Fruit fly (Drosophila melanogaster) whole organism, embryonic: Measurements from ENCODE around the gene sbr.

Source experiments
- Abd-B ChIP-seq: fragments of 200-800 bp; sonication (Bioruptor generic); optimal IDR thresholded peaks from 2 replicates; lab custom pipeline; 2018; ENCODE audit warnings: missing biosample characterization, mild to moderate bottlenecking, missing genetic modification characterization, moderate library complexity
- Ada2b ChIP-seq: fragments of 200-800 bp; sonication (Bioruptor generic); IDR thresholded peaks from 2 replicates; pipeline ENCODE4 v1.3.6; 2022; ENCODE audit warnings: missing biosample characterization, missing genetic modification characterization
- Antp ChIP-seq: fragments of 200-800 bp; sonication (Bioruptor generic); optimal IDR thresholded peaks from 3 replicates; lab custom pipeline; 2016; ENCODE audit warnings: missing biosample characterization, missing genetic modification characterization
- Awh ChIP-seq: fragments of 200-800 bp; sonication (Bioruptor generic); IDR thresholded peaks from 2 replicates; pipeline ENCODE4, ENCODE4 v1.3.6; 2022; ENCODE audit warnings: missing biosample characterization, missing genetic modification characterization
- Bgb ChIP-seq: fragments of 200-800 bp; sonication (Bioruptor generic); IDR thresholded peaks from 2 replicates; pipeline ENCODE4 v1.3.6; 2022; ENCODE audit warnings: missing biosample characterization, missing genetic modification characterization; ENCODE audit not compliant: partially characterized antibody
- Blimp-1 ChIP-seq: fragments of 200-800 bp; sonication (Bioruptor generic); optimal IDR thresholded peaks from 3 replicates; lab custom pipeline; 2018; ENCODE audit warnings: missing biosample characterization, missing genetic modification characterization, mild to moderate bottlenecking, moderate library complexity, missing genetic modification reagents
- CG10543 ChIP-seq: fragments of 200-800 bp; sonication (Bioruptor generic); optimal IDR thresholded peaks from 3 replicates; lab custom pipeline; 2017; ENCODE audit warnings: missing biosample characterization, mild to moderate bottlenecking, missing genetic modification characterization, moderate library complexity
- CG10565 ChIP-seq: fragments of 200-800 bp; sonication (Bioruptor generic); optimal IDR thresholded peaks from 3 replicates; lab custom pipeline; 2016; ENCODE audit warnings: missing biosample characterization, mild to moderate bottlenecking, missing genetic modification characterization
- CG12659 ChIP-seq: fragments of 200-800 bp; sonication (Bioruptor generic); optimal IDR thresholded peaks from 3 replicates; lab custom pipeline; 2017; ENCODE audit warnings: mild to moderate bottlenecking, missing biosample characterization, missing genetic modification reagents, missing genetic modification characterization
- CG13424 ChIP-seq: fragments of 200-800 bp; sonication (Bioruptor generic); optimal IDR thresholded peaks from 2 replicates; lab custom pipeline; 2019; ENCODE audit warnings: missing biosample characterization, mild to moderate bottlenecking, missing genetic modification characterization, moderate library complexity
- CG14050 ChIP-seq: fragments of 200-800 bp; sonication (Bioruptor generic); IDR thresholded peaks from 3 replicates; pipeline ENCODE4 v1.3.6; 2022; ENCODE audit warnings: missing biosample characterization, missing genetic modification characterization
- CG17802 ChIP-seq: fragments of 200-800 bp; sonication (Bioruptor generic); optimal IDR thresholded peaks from 2 replicates; lab custom pipeline; 2018; ENCODE audit warnings: missing biosample characterization, mild to moderate bottlenecking, missing genetic modification characterization, moderate library complexity
- CG30431 ChIP-seq: fragments of 200-800 bp; sonication (Bioruptor generic); optimal IDR thresholded peaks from 2 replicates; lab custom pipeline; 2017; ENCODE audit warnings: missing biosample characterization, missing genetic modification characterization
- CG34376 ChIP-seq: fragments of 200-800 bp; sonication (Bioruptor generic); optimal IDR thresholded peaks from 2 replicates; lab custom pipeline; 2018; ENCODE audit warnings: missing biosample characterization, mild to moderate bottlenecking, missing genetic modification characterization
- CG5245 ChIP-seq: fragments of 200-800 bp; sonication (Bioruptor generic); optimal IDR thresholded peaks from 3 replicates; lab custom pipeline; 2016; ENCODE audit warnings: missing biosample characterization, missing genetic modification characterization
- CG6175 ChIP-seq: fragments of 200-800 bp; sonication (Bioruptor generic); IDR thresholded peaks from 3 replicates; pipeline ENCODE4 v1.3.6; 2022; ENCODE audit warnings: missing biosample characterization, missing genetic modification characterization
- CG6654 ChIP-seq: fragments of 200-800 bp; sonication (Bioruptor generic); optimal IDR thresholded peaks from 2 replicates; lab custom pipeline; 2017; ENCODE audit warnings: missing biosample characterization, mild to moderate bottlenecking, missing genetic modification characterization
- CG7839 ChIP-seq: fragments of 200-800 bp; sonication (Bioruptor generic); optimal IDR thresholded peaks from 3 replicates; lab custom pipeline; 2018; ENCODE audit warnings: missing biosample characterization, mild to moderate bottlenecking, missing genetic modification characterization, moderate library complexity
- CG8944 ChIP-seq: fragments of 200-800 bp; sonication (Bioruptor generic); optimal IDR thresholded peaks from 3 replicates; lab custom pipeline; 2016; ENCODE audit warnings: missing biosample characterization, missing genetic modification characterization
- CG9609 ChIP-seq: fragments of 200-800 bp; sonication (Bioruptor generic); optimal IDR thresholded peaks from 3 replicates; lab custom pipeline; 2016; ENCODE audit warnings: missing biosample characterization, missing genetic modification characterization
- CG9817 ChIP-seq: fragments of 200-800 bp; sonication (Bioruptor generic); optimal IDR thresholded peaks from 2 replicates; lab custom pipeline; 2018; ENCODE audit warnings: missing biosample characterization, mild to moderate bottlenecking, missing genetic modification characterization, moderate library complexity
- CrebB ChIP-seq: fragments of 200-800 bp; sonication (Bioruptor generic); optimal IDR thresholded peaks from 3 replicates; lab custom pipeline; 2018; ENCODE audit warnings: missing biosample characterization, mild to moderate bottlenecking, missing genetic modification characterization
- Dref ChIP-seq: fragments of 200-800 bp; sonication (Bioruptor generic); IDR thresholded peaks from 2 replicates; pipeline ENCODE4 v1.3.6; 2022; ENCODE audit warnings: missing biosample characterization, missing genetic modification characterization
- ERR ChIP-seq: fragments of 200-800 bp; sonication (Bioruptor generic); optimal IDR thresholded peaks from 2 replicates; lab custom pipeline; 2016; ENCODE audit warnings: missing biosample characterization, missing genetic modification characterization
- Ets65A ChIP-seq: fragments of 200-800 bp; sonication (Bioruptor generic); peaks from one replicate; lab custom pipeline; 2016; ENCODE audit warnings: missing biosample characterization, missing genetic modification characterization
- Fer1 ChIP-seq: fragments of 200-800 bp; sonication (Bioruptor generic); optimal IDR thresholded peaks from 2 replicates; lab custom pipeline; 2017; ENCODE audit warnings: missing biosample characterization, mild to moderate bottlenecking, missing genetic modification characterization
- H2.0 ChIP-seq: fragments of 200-800 bp; sonication (Bioruptor generic); IDR thresholded peaks from 2 replicates; pipeline ENCODE4 v1.3.6; 2022; ENCODE audit warnings: missing biosample characterization, missing genetic modification characterization
- HHEX ChIP-seq: fragments of 200-800 bp; sonication (Bioruptor generic); optimal IDR thresholded peaks from 3 replicates; lab custom pipeline; 2017; ENCODE audit warnings: missing biosample characterization, mild to moderate bottlenecking, missing genetic modification characterization, missing genetic modification reagents
- Neu2 ChIP-seq: fragments of 200-800 bp; sonication (Bioruptor generic); optimal IDR thresholded peaks from 3 replicates; lab custom pipeline; 2016; ENCODE audit warnings: missing biosample characterization, missing genetic modification characterization, borderline replicate concordance
- Nf-YA ChIP-seq: fragments of 200-800 bp; sonication (Bioruptor generic); IDR thresholded peaks from 2 replicates; pipeline ENCODE4 v1.3.6; 2022; ENCODE audit warnings: missing biosample characterization, missing genetic modification characterization
- Opbp ChIP-seq: fragments of 200-800 bp; sonication (Bioruptor generic); IDR thresholded peaks from 3 replicates; pipeline ENCODE4 v1.3.6; 2022; ENCODE audit warnings: missing biosample characterization, missing genetic modification characterization; ENCODE audit not compliant: partially characterized antibody
- PHDP ChIP-seq: fragments of 200-800 bp; sonication (Bioruptor generic); optimal IDR thresholded peaks from 3 replicates; lab custom pipeline; 2018; ENCODE audit warnings: missing biosample characterization, mild to moderate bottlenecking, missing genetic modification characterization, moderate library complexity
- Sox102F ChIP-seq: fragments of 200-800 bp; sonication (Bioruptor generic); optimal IDR thresholded peaks from 2 replicates; lab custom pipeline; 2018; ENCODE audit warnings: missing biosample characterization, mild to moderate bottlenecking, missing genetic modification characterization, moderate library complexity
- Sry-β ChIP-seq: fragments of 200-800 bp; sonication (Bioruptor generic); optimal IDR thresholded peaks from 2 replicates; lab custom pipeline; 2018; ENCODE audit warnings: missing biosample characterization, mild to moderate bottlenecking, missing genetic modification characterization, moderate library complexity
- Stat92E ChIP-seq, 3 experiments: fragments of >200 bp in 2 of 3; fragments of 200-800 bp in 1 of 3; sonication (Bioruptor generic) in 1 of 3; optimal IDR thresholded peaks; 2 replicates each; lab custom pipeline; 2017 to 2019; ENCODE audit warnings: missing biosample characterization in 3 of 3, missing genetic modification characterization in 3 of 3, mild to moderate bottlenecking in 1 of 3, moderate library complexity in 1 of 3
- amos ChIP-seq: fragments of 200-800 bp; sonication (Bioruptor generic); IDR thresholded peaks from 2 replicates; pipeline ENCODE4 v1.3.6; 2022; ENCODE audit warnings: missing biosample characterization, missing genetic modification characterization; ENCODE audit not compliant: partially characterized antibody
- cas ChIP-seq: fragments of 200-800 bp; sonication (Bioruptor generic); IDR thresholded peaks from 2 replicates; pipeline ENCODE4 v1.3.6; 2022; ENCODE audit warnings: missing biosample characterization, missing genetic modification characterization
- crc ChIP-seq: fragments of 200-800 bp; sonication (Bioruptor generic); optimal IDR thresholded peaks from 2 replicates; lab custom pipeline; 2016; ENCODE audit warnings: missing biosample characterization, missing genetic modification characterization
- croc ChIP-seq: fragments of 200-800 bp; sonication (Bioruptor generic); conservative IDR thresholded peaks from 3 replicates; pipeline ENCODE4 v1.3.6; 2022; ENCODE audit warnings: missing biosample characterization, missing genetic modification characterization
- cwo ChIP-seq: fragments of 200-800 bp; sonication (Bioruptor generic); optimal IDR thresholded peaks from 3 replicates; lab custom pipeline; 2017; ENCODE audit warnings: missing biosample characterization, missing genetic modification characterization, mild to moderate bottlenecking, moderate library complexity, missing genetic modification reagents
- esg ChIP-seq: fragments of 200-800 bp; sonication (Bioruptor generic); conservative IDR thresholded peaks from 2 replicates; pipeline ENCODE4 v1.3.6; 2022; ENCODE audit warnings: missing biosample characterization, missing genetic modification characterization
- kay ChIP-seq: fragments of 200-800 bp; sonication (Bioruptor generic); optimal IDR thresholded peaks from 2 replicates; lab custom pipeline; 2016; ENCODE audit warnings: missing biosample characterization, missing genetic modification characterization
- maf-S ChIP-seq: fragments of 200-800 bp; sonication (Bioruptor generic); optimal IDR thresholded peaks from 2 replicates; lab custom pipeline; 2016; ENCODE audit warnings: missing biosample characterization, missing genetic modification characterization
- p53 ChIP-seq: fragments of 200-800 bp; sonication (Bioruptor generic); optimal IDR thresholded peaks from 2 replicates; lab custom pipeline; 2016; ENCODE audit warnings: missing biosample characterization, missing genetic modification characterization
- rib ChIP-seq: fragments of 200-800 bp; sonication (Bioruptor generic); IDR thresholded peaks from 2 replicates; pipeline ENCODE4 v1.3.6; 2022; ENCODE audit warnings: missing biosample characterization, missing genetic modification characterization
- scrt ChIP-seq: fragments of 200-800 bp; sonication (Bioruptor generic); optimal IDR thresholded peaks from 2 replicates; lab custom pipeline; 2018; ENCODE audit warnings: missing biosample characterization, mild to moderate bottlenecking, missing genetic modification characterization, moderate library complexity
- sens-2 ChIP-seq: fragments of 200-800 bp; sonication (Bioruptor generic); IDR thresholded peaks from 2 replicates; pipeline ENCODE4 v1.3.6; 2022; ENCODE audit warnings: missing biosample characterization, missing genetic modification characterization
- sug ChIP-seq: fragments of 200-800 bp; optimal IDR thresholded peaks from 2 replicates; lab custom pipeline; 2019; ENCODE audit warnings: missing biosample characterization, mild to moderate bottlenecking, missing genetic modification characterization, moderate library complexity
- tll ChIP-seq, 2 experiments: fragments of 200-800 bp in 1 of 2; fragments of >200 bp in 1 of 2; sonication (Bioruptor generic) in 1 of 2; optimal IDR thresholded peaks; 2 replicates each; lab custom pipeline; 2017 to 2019; ENCODE audit warnings: missing biosample characterization in 2 of 2, missing genetic modification characterization in 2 of 2, mild to moderate bottlenecking in 1 of 2, moderate library complexity in 1 of 2
- toy ChIP-seq: fragments of 200-800 bp; sonication (Bioruptor generic); IDR thresholded peaks from 2 replicates; pipeline ENCODE4 v1.3.6; 2022; ENCODE audit warnings: missing biosample characterization, missing genetic modification characterization
- tx ChIP-seq: fragments of 200-800 bp; sonication (Bioruptor generic); optimal IDR thresholded peaks from 2 replicates; lab custom pipeline; 2016; ENCODE audit warnings: missing biosample characterization, missing genetic modification characterization

The sbr gene

dm6 chrX:10882786-10883185 is 35.9 kb upstream of the sbr start (continued):
- TF ChIP-seq CG30431 (GFP tag; lab: Kevin White, UChicago) = no peak
- TF ChIP-seq CG6654 (GFP tag; lab: Kevin White, UChicago) = no peak
- TF ChIP-seq Antp (GFP tag; lab: Kevin White, UChicago) = no peak
- no peak for TF ChIP-seq Abd-B (GFP tag; lab: Kevin White, UChicago)
- TF ChIP-seq CG10543 (GFP tag; lab: Kevin White, UChicago) = no peak
- no peak for TF ChIP-seq H2.0 (GFP tag; lab: Robert Waterston, UW)
- TF ChIP-seq Sry-β (GFP tag; lab: Kevin White, UChicago) = no peak
- no peak for TF ChIP-seq amos
- TF ChIP-seq CG17802 (tag; lab: Kevin White, UChicago) = no peak
- no peak for TF ChIP-seq CG12659 (GFP tag; lab: Kevin White, UChicago)
- TF ChIP-seq rib = no peak
- no peak for TF ChIP-seq Nf-YA
- no peak for TF ChIP-seq tll (GFP tag; optimal IDR thresholded peaks at IDR 0.05; lab: Kevin White, UChicago)
- TF ChIP-seq ERR (GFP tag; lab: Kevin White, UChicago) = no peak
- peak; percentile 61 for TF ChIP-seq Ets65A
- no peak for TF ChIP-seq Stat92E (GFP tag; optimal IDR thresholded peaks at IDR 0.05; lab: Kevin White, UChicago)
- no peak for TF ChIP-seq CG9817 (tag; lab: Kevin White, UChicago)
- no peak for TF ChIP-seq CG8944
- peak; percentile 12 for TF ChIP-seq PHDP (tag; lab: Kevin White, UChicago)
- TF ChIP-seq esg (GFP tag; lab: Robert Waterston, UW) = no peak
- TF ChIP-seq Opbp (GFP tag; lab: Robert Waterston, UW) = no peak
- no peak for TF ChIP-seq Bgb
- TF ChIP-seq CrebB (tag; lab: Kevin White, UChicago) = no peak
- TF ChIP-seq CG7839 (tag; lab: Kevin White, UChicago) = no peak
- TF ChIP-seq tx (GFP tag; lab: Kevin White, UChicago) = no peak
- TF ChIP-seq cas (GFP tag; lab: Robert Waterston, UW) = no peak
- no peak for TF ChIP-seq CG6175 (GFP tag; lab: Robert Waterston, UW)
- no peak for TF ChIP-seq sug (tag; lab: Kevin White, UChicago)
- no peak for TF ChIP-seq Dref (GFP tag; lab: Robert Waterston, UW)
- no peak for TF ChIP-seq CG34376
- 0 out of 2 replicates have a peak, but pooled peaks have one; percentile 8 for TF ChIP-seq Ada2b (GFP tag; lab: Robert Waterston, UW)
- TF ChIP-seq scrt (GFP tag; lab: Kevin White, UChicago) = no peak
- peak; percentile 4 for TF ChIP-seq CG9609
- no peak for TF ChIP-seq crc (GFP tag; lab: Kevin White, UChicago)
- TF ChIP-seq CG14050 (GFP tag; lab: Robert Waterston, UW) = no peak
- no peak for TF ChIP-seq cwo (GFP tag; lab: Kevin White, UChicago)
- no peak for TF ChIP-seq sens-2 (GFP tag; lab: Robert Waterston, UW)
- TF ChIP-seq HHEX (GFP tag; lab: Kevin White, UChicago) = no peak
- TF ChIP-seq kay = no peak
- no peak for TF ChIP-seq toy (GFP tag; lab: Robert Waterston, UW)
- TF ChIP-seq p53 (GFP tag; lab: Kevin White, UChicago) = no peak
- TF ChIP-seq Neu2 = no peak
- TF ChIP-seq CG13424 (tag; lab: Kevin White, UChicago) = no peak
- TF ChIP-seq Fer1 (GFP tag; lab: Kevin White, UChicago) = no peak
- TF ChIP-seq Blimp-1 (GFP tag; lab: Kevin White, UChicago) = peak; percentile 25
- TF ChIP-seq croc (GFP tag; lab: Robert Waterston, UW) = no peak
- TF ChIP-seq CG10565 = no peak
- TF ChIP-seq Sox102F (GFP tag; lab: Kevin White, UChicago) = peak; percentile 28
- TF ChIP-seq Awh = no peak
- no peak for TF ChIP-seq maf-S (GFP tag; lab: Kevin White, UChicago)
- TF ChIP-seq CG5245 = no peak
